Fruit fly (Drosophila melanogaster) whole organism, prepupa: Measurements from ENCODE around the gene TTLL15.

Source experiments
- CG11762 ChIP-seq: fragments of 200-800 bp; sonication (Bioruptor generic); optimal IDR thresholded peaks from 3 replicates; lab custom pipeline; 2016; ENCODE audit warnings: missing biosample characterization, missing genetic modification characterization; ENCODE audit not compliant: insufficient read depth
- CG6792 ChIP-seq: fragments of 200-800 bp; sonication (Bioruptor generic); optimal IDR thresholded peaks from 3 replicates; lab custom pipeline; 2016; ENCODE audit warnings: missing biosample characterization, missing genetic modification characterization
- CG6854 ChIP-seq: fragments of 200-800 bp; sonication (Bioruptor generic); optimal IDR thresholded peaks from 2 replicates; lab custom pipeline; 2017; ENCODE audit warnings: missing biosample characterization, mild to moderate bottlenecking, missing genetic modification characterization
- fkh ChIP-seq: fragments of 200-800 bp; sonication (Bioruptor generic); optimal IDR thresholded peaks from 3 replicates; lab custom pipeline; 2017; ENCODE audit warnings: missing biosample characterization, mild to moderate bottlenecking, missing genetic modification characterization, moderate library complexity
- ss ChIP-seq, 2 experiments: fragments of 200-800 bp; sonication (Bioruptor generic); optimal IDR thresholded peaks; 2 replicates in 1 of 2; 3 replicates in 1 of 2; lab custom pipeline; 2017 to 2018; ENCODE audit warnings: mild to moderate bottlenecking in 2 of 2, missing biosample characterization in 2 of 2, missing genetic modification characterization in 2 of 2, moderate library complexity in 1 of 2

DNA sequence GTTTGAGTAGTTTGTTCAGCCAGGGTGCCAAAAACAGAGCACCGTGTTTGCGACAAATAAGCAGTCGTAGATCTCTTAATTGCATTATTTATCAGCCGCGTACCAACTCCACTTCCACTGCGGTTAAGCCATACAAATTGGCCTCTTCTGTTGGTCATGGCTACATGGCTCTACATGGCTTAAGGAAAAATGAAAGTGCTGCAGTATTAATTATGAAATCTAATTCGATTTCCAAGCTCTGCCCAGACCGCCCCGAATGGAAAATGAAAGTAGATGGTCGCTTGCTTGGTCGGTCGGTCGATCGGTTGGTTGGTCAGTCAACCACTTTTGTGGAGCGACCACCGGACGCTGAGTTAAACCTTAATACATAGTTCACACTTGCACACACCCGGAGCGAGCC is 21.8 kb downstream of the TTLL15 start:
- TF ChIP-seq CG6792 (GFP tag; lab: Kevin White, UChicago) (no peak), CG6854 (GFP tag; lab: Kevin White, UChicago) (no peak), fkh (GFP tag; lab: Kevin White, UChicago) (no peak), ss (GFP tag; optimal IDR thresholded peaks at IDR 0.05; lab: Kevin White, UChicago) (no peak), CG11762 (no peak)
